Fruit fly (Drosophila melanogaster) whole organism, embryonic: Measurements from ENCODE around the gene CG7183.

ENCODE experiments used
- Adf1 ChIP-seq: fragments of 200-800 bp; sonication (Bioruptor generic); IDR thresholded peaks from 2 replicates; pipeline ENCODE4 v1.3.6; 2022; ENCODE audit warnings: missing biosample characterization, missing genetic modification characterization
- CG10267 ChIP-seq: fragments of 200-800 bp; sonication (Bioruptor generic); optimal IDR thresholded peaks from 2 replicates; lab custom pipeline; 2018; ENCODE audit warnings: missing biosample characterization, mild to moderate bottlenecking, missing genetic modification characterization, moderate library complexity
- CG11398 ChIP-seq: fragments of 200-800 bp; sonication (Bioruptor generic); optimal IDR thresholded peaks from 2 replicates; lab custom pipeline; 2016; ENCODE audit warnings: missing biosample characterization, missing genetic modification characterization
- CG12769 ChIP-seq: fragments of 200-800 bp; sonication (Bioruptor generic); optimal IDR thresholded peaks from 2 replicates; lab custom pipeline; 2019; ENCODE audit warnings: missing biosample characterization, mild to moderate bottlenecking, missing genetic modification characterization, moderate library complexity
- CG13123 ChIP-seq: fragments of 200-800 bp; sonication (Bioruptor generic); optimal IDR thresholded peaks from 2 replicates; lab custom pipeline; 2016; ENCODE audit warnings: missing biosample characterization, missing genetic modification characterization
- CG15514 ChIP-seq: fragments of 200-800 bp; sonication (Bioruptor generic); optimal IDR thresholded peaks from 3 replicates; lab custom pipeline; 2017; ENCODE audit warnings: missing biosample characterization, missing genetic modification characterization, mild to moderate bottlenecking, moderate library complexity, missing genetic modification reagents
- CG1602 ChIP-seq: fragments of 200-800 bp; sonication (Bioruptor generic); optimal IDR thresholded peaks from 3 replicates; lab custom pipeline; 2016; ENCODE audit warnings: missing biosample characterization, missing genetic modification characterization
- CG1603 ChIP-seq: fragments of 200-800 bp; sonication (Bioruptor generic); optimal IDR thresholded peaks from 2 replicates; lab custom pipeline; 2019; ENCODE audit warnings: missing biosample characterization, mild to moderate bottlenecking, missing genetic modification characterization, moderate library complexity
- CG17568 ChIP-seq: fragments of 200-800 bp; sonication (Bioruptor generic); optimal IDR thresholded peaks from 2 replicates; lab custom pipeline; 2018; ENCODE audit warnings: missing biosample characterization, mild to moderate bottlenecking, missing genetic modification characterization, moderate library complexity
- CG2202 ChIP-seq: fragments of 200-800 bp; sonication (Bioruptor generic); optimal IDR thresholded peaks from 2 replicates; lab custom pipeline; 2018; ENCODE audit warnings: missing biosample characterization, mild to moderate bottlenecking, missing genetic modification characterization
- CG32767 ChIP-seq: fragments of 200-800 bp; sonication (Bioruptor generic); IDR thresholded peaks from 2 replicates; pipeline ENCODE4 v1.3.6; 2022; ENCODE audit warnings: missing biosample characterization, missing genetic modification characterization
- CG5953 ChIP-seq: fragments of 200-800 bp; sonication (Bioruptor generic); IDR thresholded peaks from 2 replicates; pipeline ENCODE4 v1.3.6; 2022; ENCODE audit warnings: missing biosample characterization, missing genetic modification characterization
- CG6683 ChIP-seq: fragments of 200-800 bp; sonication (Bioruptor generic); optimal IDR thresholded peaks from 2 replicates; lab custom pipeline; 2017; ENCODE audit warnings: missing biosample characterization, mild to moderate bottlenecking, missing genetic modification characterization, missing genetic modification reagents
- CG8924 ChIP-seq: fragments of 200-800 bp; optimal IDR thresholded peaks from 3 replicates; lab custom pipeline; 2019; ENCODE audit warnings: missing biosample characterization, mild to moderate bottlenecking, missing genetic modification characterization, moderate library complexity
- CG9797 ChIP-seq: fragments of 200-800 bp; sonication (Bioruptor generic); optimal IDR thresholded peaks from 3 replicates; lab custom pipeline; 2018; ENCODE audit warnings: missing biosample characterization, mild to moderate bottlenecking, missing genetic modification characterization
- CoRest ChIP-seq: fragments of 200-800 bp; sonication (Bioruptor generic); optimal IDR thresholded peaks from 3 replicates; lab custom pipeline; 2018; ENCODE audit warnings: missing biosample characterization, mild to moderate bottlenecking, missing genetic modification characterization, moderate library complexity
- D19B ChIP-seq: fragments of 200-800 bp; sonication (Bioruptor generic); optimal IDR thresholded peaks from 2 replicates; lab custom pipeline; 2017; ENCODE audit warnings: missing biosample characterization, mild to moderate bottlenecking, missing genetic modification characterization
- Dp ChIP-seq: fragments of 200-800 bp; sonication (Bioruptor generic); optimal IDR thresholded peaks from 2 replicates; lab custom pipeline; 2018; ENCODE audit warnings: missing biosample characterization, mild to moderate bottlenecking, missing genetic modification characterization, moderate library complexity
- ERR ChIP-seq: fragments of 200-800 bp; sonication (Bioruptor generic); optimal IDR thresholded peaks from 2 replicates; lab custom pipeline; 2016; ENCODE audit warnings: missing biosample characterization, missing genetic modification characterization
- H15 ChIP-seq: fragments of 200-800 bp; sonication (Bioruptor generic); IDR thresholded peaks from 3 replicates; pipeline ENCODE4 v1.3.6; 2022; ENCODE audit warnings: missing biosample characterization, missing genetic modification characterization
- Hand ChIP-seq: fragments of 200-800 bp; sonication (Bioruptor generic); optimal IDR thresholded peaks from 2 replicates; lab custom pipeline; 2017; ENCODE audit warnings: mild to moderate bottlenecking, missing biosample characterization, missing genetic modification reagents, missing genetic modification characterization
- HmgD ChIP-seq: fragments of 200-800 bp; sonication (Bioruptor generic); optimal IDR thresholded peaks from 3 replicates; lab custom pipeline; 2016; ENCODE audit warnings: missing biosample characterization, missing genetic modification characterization
- HmgZ ChIP-seq: fragments of 200-800 bp; sonication (Bioruptor generic); optimal IDR thresholded peaks from 2 replicates; lab custom pipeline; 2018; ENCODE audit warnings: missing biosample characterization, mild to moderate bottlenecking, missing genetic modification characterization
- Hr78 ChIP-seq, 2 experiments: fragments of 200-800 bp in 1 of 2; fragments of >200 bp in 1 of 2; sonication (Bioruptor generic) in 1 of 2; optimal IDR thresholded peaks; 2 replicates each; lab custom pipeline; 2017 to 2019; ENCODE audit warnings: missing biosample characterization in 2 of 2, missing genetic modification characterization in 2 of 2, mild to moderate bottlenecking in 1 of 2, moderate library complexity in 1 of 2
- Lhr ChIP-seq: fragments of 200-800 bp; sonication (Bioruptor generic); optimal IDR thresholded peaks from 3 replicates; lab custom pipeline; 2017; ENCODE audit warnings: mild to moderate bottlenecking, missing biosample characterization, missing genetic modification reagents, missing genetic modification characterization
- Mes4 ChIP-seq: fragments of 200-800 bp; sonication (Bioruptor generic); optimal IDR thresholded peaks from 2 replicates; lab custom pipeline; 2016; ENCODE audit warnings: missing biosample characterization, missing genetic modification characterization
- NC2β ChIP-seq: fragments of 200-800 bp; sonication (Bioruptor generic); optimal IDR thresholded peaks from 2 replicates; lab custom pipeline; 2016; ENCODE audit warnings: missing biosample characterization, missing genetic modification characterization
- NfI ChIP-seq: fragments of 200-800 bp; sonication (Bioruptor generic); optimal IDR thresholded peaks from 3 replicates; lab custom pipeline; 2018; ENCODE audit warnings: missing biosample characterization, mild to moderate bottlenecking, missing genetic modification characterization, moderate library complexity
- Sry-β ChIP-seq: fragments of 200-800 bp; sonication (Bioruptor generic); optimal IDR thresholded peaks from 2 replicates; lab custom pipeline; 2018; ENCODE audit warnings: missing biosample characterization, mild to moderate bottlenecking, missing genetic modification characterization, moderate library complexity
- Trl ChIP-seq, 3 experiments: fragments of >200 bp in 2 of 3; fragments of 200-800 bp in 1 of 3; sonication (Bioruptor generic) in 1 of 3; optimal IDR thresholded peaks; 2 replicates in 1 of 3; 3 replicates in 2 of 3; lab custom pipeline; 2016 to 2017; ENCODE audit warnings: missing biosample characterization in 1 of 3, missing genetic modification characterization in 1 of 3
- crc ChIP-seq: fragments of 200-800 bp; sonication (Bioruptor generic); optimal IDR thresholded peaks from 2 replicates; lab custom pipeline; 2016; ENCODE audit warnings: missing biosample characterization, missing genetic modification characterization
- cwo ChIP-seq: fragments of 200-800 bp; sonication (Bioruptor generic); optimal IDR thresholded peaks from 3 replicates; lab custom pipeline; 2017; ENCODE audit warnings: missing biosample characterization, missing genetic modification characterization, mild to moderate bottlenecking, moderate library complexity, missing genetic modification reagents
- gem ChIP-seq: fragments of 200-800 bp; sonication (Bioruptor generic); optimal IDR thresholded peaks from 2 replicates; lab custom pipeline; 2019; ENCODE audit warnings: missing biosample characterization, mild to moderate bottlenecking, missing genetic modification characterization, moderate library complexity
- hbn ChIP-seq: fragments of 200-800 bp; sonication (Bioruptor generic); IDR thresholded peaks from 2 replicates; pipeline ENCODE4 v1.3.6; 2022; ENCODE audit warnings: missing biosample characterization, missing genetic modification characterization; ENCODE audit not compliant: partially characterized antibody
- jigr1 ChIP-seq: fragments of 200-800 bp; sonication (Bioruptor generic); IDR thresholded peaks from 3 replicates; pipeline ENCODE4 v1.3.6; 2022; ENCODE audit warnings: missing biosample characterization, missing genetic modification characterization
- lola ChIP-seq, 3 experiments: fragments of >200 bp in 2 of 3; fragments of 200-800 bp in 1 of 3; sonication (Bioruptor generic) in 1 of 3; optimal IDR thresholded peaks; 2 replicates each; lab custom pipeline; 2017 to 2019; ENCODE audit warnings: missing biosample characterization in 3 of 3, missing genetic modification characterization in 3 of 3, mild to moderate bottlenecking in 1 of 3, moderate library complexity in 1 of 3
- mirr ChIP-seq: fragments of 200-800 bp; sonication (Bioruptor generic); optimal IDR thresholded peaks from 3 replicates; lab custom pipeline; 2018; ENCODE audit warnings: missing biosample characterization, mild to moderate bottlenecking, missing genetic modification characterization
- mld ChIP-seq: fragments of 200-800 bp; sonication (Bioruptor generic); IDR thresholded peaks from 3 replicates; pipeline ENCODE4 v1.3.6; 2022; ENCODE audit warnings: missing biosample characterization, missing genetic modification characterization; ENCODE audit not compliant: partially characterized antibody
- nerfin-2 ChIP-seq: fragments of 200-800 bp; sonication (Bioruptor generic); IDR thresholded peaks from 2 replicates; pipeline ENCODE4 v1.3.6; 2022; ENCODE audit warnings: missing biosample characterization, missing genetic modification characterization; ENCODE audit not compliant: partially characterized antibody
- odd ChIP-seq: fragments of 200-800 bp; sonication (Bioruptor generic); optimal IDR thresholded peaks from 2 replicates; lab custom pipeline; 2017; ENCODE audit warnings: missing biosample characterization, mild to moderate bottlenecking, missing genetic modification characterization
- psq ChIP-seq: fragments of 200-800 bp; sonication (Bioruptor generic); optimal IDR thresholded peaks from 2 replicates; lab custom pipeline; 2017; ENCODE audit warnings: missing biosample characterization, missing genetic modification characterization
- pzg ChIP-seq: fragments of 200-800 bp; sonication (Bioruptor generic); optimal IDR thresholded peaks from 3 replicates; lab custom pipeline; 2018; ENCODE audit warnings: missing biosample characterization, mild to moderate bottlenecking, missing genetic modification characterization, moderate library complexity
- sd ChIP-seq: fragments of 200-800 bp; sonication (Bioruptor generic); optimal IDR thresholded peaks from 3 replicates; lab custom pipeline; 2018; ENCODE audit warnings: missing biosample characterization, mild to moderate bottlenecking, missing genetic modification characterization, moderate library complexity
- sens ChIP-seq: fragments of 200-800 bp; sonication (Bioruptor generic); peaks from one replicate; lab custom pipeline; 2016; ENCODE audit warnings: missing biosample characterization, missing genetic modification characterization
- seq ChIP-seq: fragments of 200-800 bp; sonication (Bioruptor generic); IDR thresholded peaks from 2 replicates; pipeline ENCODE4 v1.3.6; 2022; ENCODE audit warnings: missing biosample characterization, missing genetic modification characterization
- stc ChIP-seq: fragments of 200-800 bp; sonication (Bioruptor generic); IDR thresholded peaks from 2 replicates; pipeline ENCODE4 v1.3.6; 2022; ENCODE audit warnings: missing biosample characterization, missing genetic modification characterization
- ttk ChIP-seq: fragments of 200-800 bp; sonication (Bioruptor generic); IDR thresholded peaks from 2 replicates; pipeline ENCODE4 v2.1.2; 2022; ENCODE audit warnings: missing biosample characterization, missing genetic modification characterization
- unpg ChIP-seq: fragments of 200-800 bp; sonication (Bioruptor generic); optimal IDR thresholded peaks from 3 replicates; lab custom pipeline; 2018; ENCODE audit warnings: missing biosample characterization, mild to moderate bottlenecking, missing genetic modification characterization, moderate library complexity
- yki ChIP-seq: fragments of >200 bp; optimal IDR thresholded peaks from 3 replicates; lab custom pipeline; 2018

Gene CG7183

DNA sequence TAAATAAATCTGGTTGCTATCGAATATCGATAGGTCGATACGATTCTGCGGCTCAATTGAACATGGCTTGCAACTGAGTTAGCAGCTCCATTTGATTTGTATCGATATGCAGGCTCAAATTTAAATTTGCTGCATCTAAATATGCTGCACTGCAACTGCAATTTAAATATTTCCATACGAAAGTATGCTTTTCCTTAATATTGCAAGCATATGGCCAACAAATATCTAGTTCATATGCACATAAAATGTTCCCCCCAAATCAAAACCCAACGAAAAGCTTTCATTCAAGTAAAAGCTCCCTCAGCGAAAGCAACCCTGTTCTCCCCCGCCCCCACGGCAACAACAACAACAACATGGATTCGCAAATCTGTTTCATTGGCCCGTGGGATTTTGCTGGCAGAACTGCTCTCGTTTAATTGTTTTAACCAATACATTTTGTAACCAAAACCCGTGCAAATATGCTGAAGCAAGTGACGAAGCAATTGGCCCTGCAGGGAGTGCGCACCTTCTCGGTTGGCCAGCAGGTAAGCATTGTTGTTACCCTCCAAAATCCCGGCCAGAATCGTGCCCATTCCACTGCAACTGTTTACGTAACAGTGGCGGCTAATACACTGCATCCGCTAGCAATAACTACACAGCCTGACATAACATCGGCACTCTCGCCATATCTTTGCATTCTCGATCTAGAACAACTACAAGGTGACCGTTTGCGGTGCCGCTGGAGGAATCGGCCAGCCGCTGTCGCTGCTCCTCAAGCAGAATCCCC is 5.7 kb upstream of the CG7183 start, which contains the start of the genes CG7168 and Mdh2 (continued):
- no peak for TF ChIP-seq Trl (optimal IDR thresholded peaks at IDR 0.05; lab: Kevin White, UChicago)
- TF ChIP-seq Trl (GFP tag; optimal IDR thresholded peaks at IDR 0.05; lab: Kevin White, UChicago), result no peak
- peak; percentile 16 for TF ChIP-seq NC2β (GFP tag; lab: Kevin White, UChicago)
- no peak for TF ChIP-seq sd
- TF ChIP-seq CG11398, result no peak
- TF ChIP-seq cwo (GFP tag; lab: Kevin White, UChicago), result no peak
- no peak for TF ChIP-seq lola (GFP tag; optimal IDR thresholded peaks at IDR 0.05; lab: Kevin White, UChicago)
- TF ChIP-seq crc, result no peak
- TF ChIP-seq odd (GFP tag; lab: Kevin White, UChicago), result no peak
- peak; percentile 16 for TF ChIP-seq CG10267 (tag; lab: Kevin White, UChicago)
- peak; percentile 71 for TF ChIP-seq sens (GFP tag; lab: Kevin White, UChicago)
- TF ChIP-seq CG8924 (tag; lab: Kevin White, UChicago), result no peak
- no peak for TF ChIP-seq seq (GFP tag; lab: Robert Waterston, UW)
- no peak for TF ChIP-seq CG6683 (GFP tag; lab: Kevin White, UChicago)
- no peak for TF ChIP-seq ttk (GFP tag; lab: Robert Waterston, UW)
- peak; percentile 21 for TF ChIP-seq mirr (GFP tag; lab: Kevin White, UChicago)
- TF ChIP-seq ERR (GFP tag; lab: Kevin White, UChicago), result no peak
- no peak for TF ChIP-seq CG17568
- TF ChIP-seq yki (lab: Kevin White, UChicago), result no peak
- no peak for TF ChIP-seq jigr1 (GFP tag; lab: Robert Waterston, UW)
- no peak for TF ChIP-seq stc (GFP tag; lab: Robert Waterston, UW)
- TF ChIP-seq mld (GFP tag; lab: Robert Waterston, UW), result peak; percentile 73; the same call in 2 of the 3 replicates
- TF ChIP-seq unpg (GFP tag; lab: Kevin White, UChicago), result no peak
- TF ChIP-seq CG32767 (GFP tag; lab: Robert Waterston, UW), result no peak
- TF ChIP-seq Hr78 (GFP tag; optimal IDR thresholded peaks at IDR 0.05; lab: Kevin White, UChicago), result no peak
- peak; percentile 15 for TF ChIP-seq CoRest (tag; lab: Kevin White, UChicago)
- TF ChIP-seq Lhr (GFP tag; lab: Kevin White, UChicago), result peak; percentile 16
- peak; percentile 76 for TF ChIP-seq Dp (GFP tag; lab: Kevin White, UChicago)
- TF ChIP-seq CG1602 (GFP tag; lab: Kevin White, UChicago), result no peak
- TF ChIP-seq H15 (GFP tag; lab: Robert Waterston, UW), result no peak
- TF ChIP-seq hbn (GFP tag; lab: Robert Waterston, UW), result peak; percentile 69
- peak; percentile 2 for TF ChIP-seq HmgD
- peak; percentile 30 for TF ChIP-seq CG9797 (GFP tag; lab: Kevin White, UChicago)
- peak; percentile 77 for TF ChIP-seq pzg (GFP tag; lab: Kevin White, UChicago)

dm6 chr3R:18223434-18223833 is 2.9 kb upstream of the CG7183 start, which contains the start of the genes mTerf5 and Non3:
Gene mTerf5 (minus strand): TSS chr3R:18223682.
Gene Non3 (plus strand): TSS chr3R:18223722.
- TF ChIP-seq CG13123 (GFP tag; lab: Kevin White, UChicago) (peak; percentile 38), nerfin-2 (peak; percentile 72), D19B (GFP tag; lab: Kevin White, UChicago) (no peak), Hand (no peak), NfI (peak; percentile 69), HmgZ (tag; lab: Kevin White, UChicago) (peak; percentile 55), gem (tag; lab: Kevin White, UChicago) (peak; percentile 80), CG12769 (tag; lab: Kevin White, UChicago) (no peak), CG5953 (GFP tag; lab: Robert Waterston, UW) (no peak), CG2202 (tag; lab: Kevin White, UChicago) (peak; percentile 31), Adf1 (GFP tag; lab: Robert Waterston, UW) (peak; percentile 17; the same call in 1 of the 2 replicates), psq (GFP tag; lab: Kevin White, UChicago) (peak; percentile 41), Sry-β (GFP tag; lab: Kevin White, UChicago) (peak; percentile 6), Mes4 (GFP tag; lab: Kevin White, UChicago) (no peak), CG1603 (no peak), CG15514 (GFP tag; lab: Kevin White, UChicago) (peak; percentile 62)
